Worm (Caenorhabditis elegans): ENCODE data around the gene E02A10.3.

DNA sequence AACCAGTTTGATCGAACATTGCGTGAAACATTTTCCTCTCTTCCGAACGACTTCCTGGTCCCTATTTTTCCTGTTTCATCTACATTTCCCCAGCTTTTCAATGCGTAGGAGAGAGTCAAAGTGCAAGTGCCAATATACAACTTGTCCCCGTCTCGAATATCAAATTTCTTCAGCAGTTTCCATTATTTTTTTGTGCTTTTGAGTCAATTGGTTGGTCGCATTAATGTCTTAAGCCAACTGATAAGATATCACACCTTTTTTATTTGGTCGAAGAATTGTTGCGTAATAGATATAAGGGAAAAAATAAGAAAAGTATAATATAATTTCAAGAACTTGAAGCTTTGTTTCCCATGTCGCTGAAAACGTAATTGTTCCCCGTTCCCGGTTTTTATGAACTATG is 47.0 kb upstream of the E02A10.3 start:
- TF ChIP-seq ztf-4 (tag; optimal IDR thresholded peaks at IDR 0.05) (no peak), blmp-1 (tag; optimal IDR thresholded peaks at IDR 0.05; ENCODE audit: insufficient read depth) (no peak), R02D3.7 (tag; optimal IDR thresholded peaks at IDR 0.05) (no peak), elt-3 (tag; optimal IDR thresholded peaks at IDR 0.05) (no peak), lsy-2 (tag; optimal IDR thresholded peaks at IDR 0.05) (no peak), mab-5 (tag; optimal IDR thresholded peaks at IDR 0.05) (no peak), unc-39 (tag; optimal IDR thresholded peaks at IDR 0.05) (no peak), alr-1 (tag; optimal IDR thresholded peaks at IDR 0.05) (no peak), lin-11 (tag; optimal IDR thresholded peaks at IDR 0.05) (no peak), ama-1 (optimal IDR thresholded peaks at IDR 0.05) (no peak)
